Worm (Caenorhabditis elegans): ENCODE data around the gene T25B6.5.

DNA sequence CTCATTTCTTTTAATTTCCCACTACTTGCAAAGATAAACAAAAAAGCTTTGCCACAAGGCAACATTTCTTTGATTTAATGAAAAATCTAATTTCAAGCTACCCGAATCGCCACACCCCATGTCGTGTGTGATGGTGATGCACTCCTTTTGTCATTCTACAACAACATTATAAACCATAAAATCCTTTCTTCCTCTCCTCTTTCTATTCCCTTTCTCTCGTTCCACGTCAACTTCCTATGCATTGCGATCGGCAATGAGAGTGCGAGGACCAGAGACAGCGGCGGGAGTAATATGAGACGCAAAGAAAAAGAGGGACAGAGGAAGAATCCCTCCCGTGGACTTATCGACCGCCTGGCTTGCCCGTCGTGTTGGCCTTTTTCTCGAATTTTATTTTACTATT lies 46.5 kb upstream of the T25B6.5 start:
- TF ChIP-seq T22C8.4 (GFP tag; IDR thresholded peaks at IDR 0.05) (0 out of 2 replicates have a peak, but pooled peaks have one; percentile 29), med-1 (GFP tag; optimal IDR thresholded peaks at IDR 0.05; ENCODE audit: insufficient read depth) (no peak), tab-1 (GFP tag; IDR thresholded peaks at IDR 0.05) (no peak)
